Worm (Caenorhabditis elegans): ENCODE results near the gene twk-39.

Gene twk-39

DNA sequence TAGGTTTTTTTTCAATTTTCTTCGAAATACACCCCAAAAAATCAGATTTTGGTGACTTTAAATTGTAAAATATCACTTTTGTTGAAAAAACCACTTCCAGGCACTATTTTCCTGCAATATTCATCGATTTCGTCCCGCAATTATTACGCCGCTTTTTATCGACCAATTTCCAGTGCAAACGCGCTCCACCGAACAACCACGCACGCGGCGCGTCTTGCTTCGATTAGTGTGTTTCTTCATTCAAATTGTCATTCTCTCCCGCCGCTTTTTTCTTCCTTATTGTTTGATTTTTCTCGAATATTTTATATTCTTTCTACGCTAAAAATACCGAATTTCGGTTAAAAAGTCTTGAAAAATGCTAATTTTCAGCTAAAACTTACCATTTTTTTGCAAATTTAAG is 30.1 kb downstream of the twk-39 start (continued):
- no peak for TF ChIP-seq dmd-9 (GFP tag; IDR thresholded peaks at IDR 0.05)
- peak; percentile 67 for TF ChIP-seq hlh-11 (tag; optimal IDR thresholded peaks at IDR 0.05)
- no peak for TF ChIP-seq ztf-7 (tag; optimal IDR thresholded peaks at IDR 0.05)
- TF ChIP-seq lin-38 (GFP tag; IDR thresholded peaks at IDR 0.05): peak; percentile 94

DNA sequence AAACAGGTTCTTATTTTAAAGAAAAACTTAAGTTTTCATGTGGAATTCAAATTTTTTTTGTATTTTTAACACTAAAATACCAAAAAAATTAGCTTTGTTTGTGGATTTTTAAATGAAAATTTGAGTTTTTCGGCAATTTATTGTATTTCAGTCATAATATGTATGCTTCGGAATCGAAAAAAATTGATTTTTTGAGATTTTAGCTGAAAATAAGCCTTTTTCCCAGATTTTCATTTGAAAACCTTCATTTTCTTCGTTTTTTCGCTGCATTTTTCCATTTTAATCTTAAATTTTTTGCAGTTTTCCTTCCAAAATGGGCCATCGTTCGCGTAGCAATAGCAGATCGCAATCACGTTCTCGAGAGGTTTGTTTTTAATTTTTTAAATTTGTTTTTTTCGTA is 30.6 kb downstream of the twk-39 start, which contains the start of gene rsp-8:
Gene rsp-8 (plus strand): TSS at position 301 of the 400 bp plus-strand sequence.
- TF ChIP-seq zfp-3 (GFP tag; conservative IDR thresholded peaks at IDR 0.05): no peak
- TF ChIP-seq duxl-1 (tag; optimal IDR thresholded peaks at IDR 0.05; ENCODE audit: poor library complexity): no peak
- TF ChIP-seq daf-12 (tag; optimal IDR thresholded peaks at IDR 0.05): no peak
- TF ChIP-seq nhr-10 (tag; optimal IDR thresholded peaks at IDR 0.05): no peak
- TF ChIP-seq skn-1 (tag; optimal IDR thresholded peaks at IDR 0.05): no peak
- TF ChIP-seq dve-1 (tag; optimal IDR thresholded peaks at IDR 0.05; ENCODE audit: insufficient read depth): no peak
- no peak for TF ChIP-seq F37D6.2 (tag; optimal IDR thresholded peaks at IDR 0.05)
- no peak for TF ChIP-seq T20F7.1 (GFP tag; optimal IDR thresholded peaks at IDR 0.05)
- no peak for TF ChIP-seq attf-4 (tag; optimal IDR thresholded peaks at IDR 0.05)
- TF ChIP-seq ceh-44 (GFP tag; IDR thresholded peaks at IDR 0.05): no peak

ce11 chrIII:11829062-11829461 is 33.5 kb downstream of the twk-39 start:
- no peak for TF ChIP-seq mdt-29 (GFP tag; IDR thresholded peaks at IDR 0.05)

ce11 chrIII:11829585-11830195 is 34.1 kb downstream of the twk-39 start:
- peak; percentile 13 for TF ChIP-seq gei-8 (GFP tag; optimal IDR thresholded peaks at IDR 0.05)
- no peak for TF ChIP-seq spr-1 (tag; optimal IDR thresholded peaks at IDR 0.05)
- TF ChIP-seq jun-1 (tag; optimal IDR thresholded peaks at IDR 0.05): no peak
- no peak for TF ChIP-seq R02D3.7 (tag; optimal IDR thresholded peaks at IDR 0.05)
- peak; percentile 91 for TF ChIP-seq set-16 (GFP tag; IDR thresholded peaks at IDR 0.05)
- TF ChIP-seq nhr-6 (tag; optimal IDR thresholded peaks at IDR 0.05): no peak
- TF ChIP-seq hmg-1.1 (GFP tag; IDR thresholded peaks at IDR 0.05): no peak
- TF ChIP-seq lin-13 (GFP tag; optimal IDR thresholded peaks at IDR 0.05): no peak
- TF ChIP-seq ama-1 (optimal IDR thresholded peaks at IDR 0.05): no peak
- TF ChIP-seq fos-1 (tag; optimal IDR thresholded peaks at IDR 0.05): no peak
- TF ChIP-seq sdz-12 (GFP tag; optimal IDR thresholded peaks at IDR 0.05): no peak
- TF ChIP-seq nhr-76 (tag; optimal IDR thresholded peaks at IDR 0.05): no peak
- TF ChIP-seq aha-1 (tag): peak; percentile 24
- TF ChIP-seq vab-7 (GFP tag; IDR thresholded peaks at IDR 0.05): no peak
- TF ChIP-seq snpc-1.2 (GFP tag; IDR thresholded peaks at IDR 0.05): peak; percentile 7; the same call in 1 of the 2 replicates
- TF ChIP-seq nhr-10 (tag; optimal IDR thresholded peaks at IDR 0.05): no peak
- no peak for TF ChIP-seq mxl-2 (GFP tag; conservative IDR thresholded peaks at IDR 0.05)
- TF ChIP-seq T20F7.1 (GFP tag; optimal IDR thresholded peaks at IDR 0.05): no peak
- no peak for TF ChIP-seq lin-15B (tag; optimal IDR thresholded peaks at IDR 0.05)

DNA sequence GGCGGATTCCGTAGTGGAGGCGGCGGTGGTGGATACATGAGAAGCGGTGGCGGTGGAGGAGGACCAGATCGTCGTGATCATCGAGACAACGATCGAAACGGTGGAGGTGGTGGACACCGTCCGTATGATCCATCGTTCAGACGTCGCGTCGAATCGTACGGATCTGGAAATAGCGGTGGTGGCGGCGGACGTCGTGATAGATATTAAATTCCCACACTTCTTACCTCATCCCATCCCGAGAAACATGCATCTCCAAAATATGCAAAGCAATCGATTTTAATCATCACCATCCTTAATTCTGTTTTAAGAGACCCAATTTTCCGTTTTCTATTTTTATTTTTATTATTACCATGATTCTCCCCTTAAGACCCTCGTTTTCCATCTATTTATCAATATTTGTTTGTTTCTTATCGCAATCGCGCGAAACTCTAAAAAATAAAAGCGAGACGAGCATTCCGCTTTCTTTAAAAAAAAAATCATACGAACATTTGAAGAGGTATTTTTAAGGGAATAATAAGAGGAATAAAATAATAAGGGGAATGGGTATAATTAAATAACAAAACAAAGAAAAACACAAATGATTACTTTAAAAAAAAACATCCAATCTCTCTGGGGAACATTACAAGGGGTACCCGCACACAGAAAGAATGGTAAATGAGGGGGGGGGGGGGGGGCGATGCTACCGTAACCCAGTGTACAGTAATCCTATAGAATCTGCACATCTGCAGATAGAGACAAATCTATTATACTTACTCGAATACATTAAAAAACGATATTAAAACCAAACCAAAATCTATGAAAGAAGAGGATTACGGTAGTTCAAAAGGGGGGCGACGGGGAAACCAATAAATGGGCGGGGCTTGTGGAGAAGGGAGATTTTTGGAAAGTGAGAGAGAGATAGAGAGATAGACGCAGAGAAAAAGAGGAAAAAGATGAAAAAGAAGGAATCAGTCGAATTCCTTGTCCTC is 35.3 kb downstream of the twk-39 start:
- TF ChIP-seq daf-19 (GFP tag; conservative IDR thresholded peaks at IDR 0.05) (no peak), ceh-44 (GFP tag; IDR thresholded peaks at IDR 0.05) (no peak), lim-7 (GFP tag; IDR thresholded peaks at IDR 0.05) (peak; percentile 56), lin-15B (tag; optimal IDR thresholded peaks at IDR 0.05) (no peak), hlh-11 (tag; optimal IDR thresholded peaks at IDR 0.05) (peak; percentile 4), nhr-25 (tag; optimal IDR thresholded peaks at IDR 0.05; ENCODE audit: borderline replicate concordance, insufficient read depth) (no peak), lir-3 (tag; optimal IDR thresholded peaks at IDR 0.05) (no peak), arid-1 (GFP tag; conservative IDR thresholded peaks at IDR 0.05) (peak; percentile 48; the same call in 1 of the 2 replicates), hlh-30 (tag; optimal IDR thresholded peaks at IDR 0.05; ENCODE audit: insufficient read depth) (no peak), vab-7 (GFP tag; IDR thresholded peaks at IDR 0.05) (0 out of 2 replicates have a peak, but pooled peaks have one; percentile 7), aha-1 (tag) (peak; percentile 77), egl-27 (tag; optimal IDR thresholded peaks at IDR 0.05) (no peak), R02D3.7 (tag; optimal IDR thresholded peaks at IDR 0.05) (no peak), mdt-29 (GFP tag; IDR thresholded peaks at IDR 0.05) (peak; percentile 69), madf-5 (GFP tag; IDR thresholded peaks at IDR 0.05) (0 out of 4 replicates have a peak, but pooled peaks have one; percentile 34 to 60), unc-39 (tag; optimal IDR thresholded peaks at IDR 0.05) (no peak)
